Worm (Caenorhabditis elegans): ENCODE results near the gene T28C6.8.

DNA sequence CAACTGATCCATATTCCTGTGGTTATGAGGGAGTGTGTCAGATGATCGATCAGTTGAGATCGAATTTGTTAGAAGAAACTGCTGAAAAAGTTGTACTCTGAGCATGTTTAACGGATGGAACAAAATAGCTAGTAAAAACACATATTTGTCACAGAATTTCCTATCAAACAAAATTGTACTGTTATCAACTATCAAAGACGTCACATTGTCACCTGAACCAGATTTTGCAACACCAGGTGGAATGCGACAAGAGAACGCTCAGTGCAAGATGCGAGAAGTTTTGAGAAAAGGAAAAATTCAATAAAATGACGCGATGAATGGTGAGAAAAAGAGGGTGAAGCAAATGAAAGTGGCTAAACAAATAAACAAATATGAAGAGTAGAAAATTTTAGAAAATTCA lies 37.0 kb upstream of the T28C6.8 start:
- TF ChIP-seq ama-1 (optimal IDR thresholded peaks at IDR 0.05) (no peak), scrt-1 (GFP tag; IDR thresholded peaks at IDR 0.05) (no peak), aly-1 (tag; optimal IDR thresholded peaks at IDR 0.05) (no peak), ceh-36 (tag; optimal IDR thresholded peaks at IDR 0.05) (no peak), B0310.2 (tag; optimal IDR thresholded peaks at IDR 0.05) (no peak), ceh-13 (GFP tag; optimal IDR thresholded peaks at IDR 0.05) (no peak), tbx-11 (GFP tag; IDR thresholded peaks at IDR 0.05) (no peak), hnd-1 (tag; optimal IDR thresholded peaks at IDR 0.05) (no peak), hmbx-1 (tag; optimal IDR thresholded peaks at IDR 0.05) (no peak), flt-1 (GFP tag; IDR thresholded peaks at IDR 0.05) (no peak)
